Fruit fly (Drosophila melanogaster) whole organism, wandering third instar larva: Measurements from ENCODE around the gene CG7367.

Experiments used
- Abd-B ChIP-seq: fragments of >200 bp; optimal IDR thresholded peaks from 2 replicates; lab custom pipeline; 2017; ENCODE audit warnings: missing biosample characterization, missing genetic modification characterization
- HLH106 ChIP-seq: fragments of 200-800 bp; optimal IDR thresholded peaks from 3 replicates; lab custom pipeline; 2019; ENCODE audit warnings: missing biosample characterization, mild to moderate bottlenecking, missing genetic modification characterization, moderate library complexity
- Hr83 ChIP-seq: fragments of 200-300 bp; sonication (Bioruptor generic); optimal IDR thresholded peaks from 2 replicates; lab custom pipeline; 2016; ENCODE audit warnings: missing biosample characterization, mild to moderate bottlenecking, missing genetic modification characterization, moderate library complexity; ENCODE audit not compliant: poor library complexity, severe bottlenecking
- Myc ChIP-seq: fragments of >200 bp; optimal IDR thresholded peaks from 2 replicates; lab custom pipeline; 2017
- br ChIP-seq: fragments of 200-800 bp; sonication (Bioruptor generic); optimal IDR thresholded peaks from 2 replicates; lab custom pipeline; 2016; ENCODE audit warnings: missing biosample characterization, missing genetic modification characterization
- foxo ChIP-seq, 2 experiments: fragments of 200-800 bp; sonication (Bioruptor generic); optimal IDR thresholded peaks; 2 replicates in 1 of 2; 3 replicates in 1 of 2; lab custom pipeline; 2016 to 2017; ENCODE audit warnings: missing biosample characterization in 2 of 2, missing genetic modification characterization in 2 of 2
- fru ChIP-seq: fragments of 200-800 bp; sonication (Bioruptor generic); optimal IDR thresholded peaks from 3 replicates; lab custom pipeline; 2016; ENCODE audit warnings: missing biosample characterization, mild to moderate bottlenecking, missing genetic modification characterization
- h ChIP-seq: fragments of 200-800 bp; sonication (Bioruptor generic); optimal IDR thresholded peaks from 3 replicates; lab custom pipeline; 2016; ENCODE audit warnings: missing biosample characterization, mild to moderate bottlenecking, missing genetic modification characterization
- jim ChIP-seq: fragments of 175-275, 200-325 bp; sonication (Bioruptor generic); optimal IDR thresholded peaks from 2 replicates; lab custom pipeline; 2016; ENCODE audit warnings: missing biosample characterization, mild to moderate bottlenecking, missing genetic modification characterization
- lola ChIP-seq: fragments of >200 bp; optimal IDR thresholded peaks from 2 replicates; lab custom pipeline; 2017; ENCODE audit warnings: missing biosample characterization, missing genetic modification characterization
- psq ChIP-seq: fragments of 200-800 bp; sonication (Bioruptor generic); optimal IDR thresholded peaks from 3 replicates; lab custom pipeline; 2017; ENCODE audit warnings: missing biosample characterization, mild to moderate bottlenecking, missing genetic modification characterization, moderate library complexity
- sage ChIP-seq: fragments of 200-800 bp; sonication (Bioruptor generic); optimal IDR thresholded peaks from 2 replicates; lab custom pipeline; 2016; ENCODE audit warnings: missing biosample characterization, mild to moderate bottlenecking, missing genetic modification characterization
- usp ChIP-seq: fragments of >200 bp; optimal IDR thresholded peaks from 2 replicates; lab custom pipeline; 2017; ENCODE audit warnings: missing biosample characterization, missing genetic modification characterization

dm6 chr2L:8043282-8043668, 3.7 kb upstream of the CG7367 start, which contains the start of gene Megf8:
- TF ChIP-seq foxo (GFP tag; optimal IDR thresholded peaks at IDR 0.05; lab: Kevin White, UChicago) (no peak), h (GFP tag; lab: Kevin White, UChicago) (no peak), br (GFP tag; lab: Kevin White, UChicago) (no peak), jim (GFP tag; lab: Kevin White, UChicago) (no peak), Myc (no peak), fru (no peak), HLH106 (tag; lab: Kevin White, UChicago) (no peak), Hr83 (GFP tag; lab: Kevin White, UChicago) (no peak), Abd-B (no peak), usp (GFP tag; lab: Kevin White, UChicago) (no peak), psq (GFP tag; lab: Kevin White, UChicago) (no peak), lola (GFP tag; lab: Kevin White, UChicago) (no peak), sage (GFP tag; lab: Kevin White, UChicago) (no peak)
